Fruit fly (Drosophila melanogaster) whole organism, larva: ENCODE measurements around the gene CG3792.

ENCODE experiments used
- noc ChIP-seq: fragments of 200-800 bp; sonication (Bioruptor generic); optimal IDR thresholded peaks from 3 replicates; lab custom pipeline; 2019; ENCODE audit warnings: missing biosample characterization, mild to moderate bottlenecking, missing genetic modification characterization, moderate library complexity

The CG3792 gene

dm6 chr2L:4976988-4977551 lies at the start of gene CG3792, which contains the start of gene Gmd:
Gene CG3792 (plus strand): TSS chr2L:4977312.
Gene Gmd (minus strand): TSS chr2L:4977023.
- peak; percentile 87 for TF ChIP-seq noc (tag; lab: Kevin White, UChicago)

dm6 chr2L:4928340-4928739 lies 48.8 kb upstream of the CG3792 start:
- TF ChIP-seq noc (tag; lab: Kevin White, UChicago), result no peak

- TF ChIP-seq noc (tag; lab: Kevin White, UChicago), result no peak
Observed at dm6 chr2L:4930541-4930940, 46.6 kb upstream of the CG3792 start.

DNA sequence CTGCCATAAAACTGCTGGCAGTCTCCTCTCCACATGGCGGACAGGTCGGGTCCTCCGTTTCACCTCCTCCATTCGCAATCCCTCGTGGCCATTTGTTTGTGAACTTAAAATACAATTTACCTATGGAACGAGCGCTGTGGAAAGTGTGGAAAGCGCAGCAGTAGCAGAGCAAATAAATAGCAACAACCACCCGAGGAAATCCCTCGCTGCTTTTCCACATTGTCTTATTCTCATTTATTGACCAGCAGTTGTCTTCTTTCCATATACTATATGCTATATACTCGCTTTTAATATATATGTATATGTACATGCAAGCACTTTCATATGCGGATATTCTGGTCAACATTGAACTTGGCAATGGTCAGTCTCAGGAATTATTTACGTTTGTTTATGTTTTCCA lies 44.8 kb upstream of the CG3792 start, which contains the start of gene hoe1:
Gene hoe1, minus strand, starts transcription at position 101 of the 400 bp plus-strand sequence.
- no peak for TF ChIP-seq noc (tag; lab: Kevin White, UChicago)

DNA sequence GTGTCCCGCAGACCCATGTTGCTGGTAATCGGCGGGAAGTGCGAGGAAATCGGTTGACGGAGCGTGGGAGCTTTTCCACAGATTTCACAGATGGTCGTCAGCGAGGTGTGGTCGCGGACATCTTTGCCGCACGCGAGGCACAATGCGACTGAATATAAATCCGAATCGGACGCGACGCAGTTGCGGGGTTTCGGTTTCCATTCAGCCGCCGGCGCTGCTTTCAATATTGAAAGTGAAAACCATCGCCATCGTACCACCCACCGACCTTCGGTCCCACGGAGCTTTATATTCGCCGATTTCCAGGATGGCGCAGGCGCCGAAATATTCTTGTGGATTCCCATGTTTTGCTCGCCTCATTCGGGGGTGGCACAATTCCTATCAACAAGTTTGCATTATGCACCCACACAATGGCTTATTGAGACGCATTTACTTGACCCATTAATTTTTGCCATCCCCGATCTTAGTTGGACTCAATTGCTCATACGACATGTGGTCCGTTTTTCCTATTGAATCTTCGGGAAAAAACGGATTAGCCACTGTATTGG lies 40.7 kb upstream of the CG3792 start, which contains the start of gene hoe2:
Gene hoe2, minus strand, starts transcription at position 126 of the 545 bp plus-strand sequence.
- no peak for TF ChIP-seq noc (tag; lab: Kevin White, UChicago)

dm6 chr2L:4937060-4937459 lies 40.1 kb upstream of the CG3792 start, which contains the start of gene Sgs1:
Gene Sgs1 (plus strand): TSS chr2L:4937409.
- TF ChIP-seq noc (tag; lab: Kevin White, UChicago), result no peak

- no peak for TF ChIP-seq noc (tag; lab: Kevin White, UChicago)
Observed at dm6 chr2L:4942257-4942792, 34.8 kb upstream of the CG3792 start, which contains the start of gene synr. Gene synr (plus strand): TSS chr2L:4942742.

dm6 chr2L:4945300-4945699 lies 31.8 kb upstream of the CG3792 start, which contains the start of the genes mRpL24 and betaggt-I:
Gene mRpL24 (minus strand): TSS chr2L:4945361.
Gene betaggt-I (plus strand): TSS chr2L:4945579.
- TF ChIP-seq noc (tag; lab: Kevin White, UChicago), result peak; percentile 97

DNA sequence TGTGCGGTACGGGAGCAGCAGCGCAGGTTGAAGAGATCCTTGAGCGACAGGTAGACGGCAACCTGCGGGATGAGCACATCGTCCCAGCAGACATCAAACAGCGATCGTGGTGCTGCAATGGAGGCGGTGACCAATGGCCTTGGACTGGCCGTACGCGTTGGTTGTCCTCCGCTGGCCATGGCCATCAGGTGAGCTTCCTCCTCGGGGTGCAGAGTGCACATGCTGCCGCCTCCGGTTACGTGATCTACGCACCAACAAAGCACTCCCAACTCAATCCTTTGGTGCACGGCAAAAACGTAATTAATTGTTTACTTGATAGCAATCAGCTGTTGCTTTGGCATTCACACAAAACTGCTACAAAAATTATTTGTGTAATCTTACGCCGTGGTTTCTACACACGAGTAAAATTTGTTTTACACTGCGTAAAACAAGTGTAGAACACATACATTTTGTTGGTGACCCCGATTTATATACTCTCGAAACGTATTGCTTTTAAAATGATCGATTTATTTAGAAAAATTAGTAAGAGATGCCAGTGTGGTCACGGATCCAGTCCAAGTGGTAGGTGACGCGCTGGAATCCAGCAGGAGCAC lies 27.6 kb upstream of the CG3792 start, which contains the start of gene jet:
Gene jet, minus strand, starts transcription at position 332 of the 593 bp plus-strand sequence.
- TF ChIP-seq noc (tag; lab: Kevin White, UChicago), result no peak

DNA sequence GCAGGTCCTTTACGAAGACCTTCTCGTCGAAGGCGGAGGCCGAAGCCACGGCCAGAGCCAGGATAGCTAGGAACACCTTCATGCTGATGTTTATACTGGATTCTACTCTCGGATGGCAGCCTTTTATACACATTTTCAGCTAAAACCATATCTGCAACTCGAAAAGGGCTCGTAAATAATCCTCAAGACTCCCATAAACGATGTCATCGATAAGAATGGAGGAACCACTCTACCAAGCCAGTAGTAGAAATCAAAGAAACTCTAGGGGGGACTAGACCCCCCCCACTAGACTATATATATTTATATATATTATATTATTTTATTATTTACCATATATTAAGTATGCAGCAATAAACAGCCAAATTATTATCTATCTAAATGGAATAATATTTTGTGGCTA lies 26.4 kb upstream of the CG3792 start, which contains the start of gene Jon25Biii:
Gene Jon25Biii, minus strand, starts transcription at position 101 of the 400 bp plus-strand sequence.
- TF ChIP-seq noc (tag; lab: Kevin White, UChicago), result peak; percentile 28

dm6 chr2L:4953086-4953570 lies 24.0 kb upstream of the CG3792 start, which contains the start of gene Jon25Bii:
Gene Jon25Bii (minus strand): TSS chr2L:4953136.
- TF ChIP-seq noc (tag; lab: Kevin White, UChicago), result no peak

DNA sequence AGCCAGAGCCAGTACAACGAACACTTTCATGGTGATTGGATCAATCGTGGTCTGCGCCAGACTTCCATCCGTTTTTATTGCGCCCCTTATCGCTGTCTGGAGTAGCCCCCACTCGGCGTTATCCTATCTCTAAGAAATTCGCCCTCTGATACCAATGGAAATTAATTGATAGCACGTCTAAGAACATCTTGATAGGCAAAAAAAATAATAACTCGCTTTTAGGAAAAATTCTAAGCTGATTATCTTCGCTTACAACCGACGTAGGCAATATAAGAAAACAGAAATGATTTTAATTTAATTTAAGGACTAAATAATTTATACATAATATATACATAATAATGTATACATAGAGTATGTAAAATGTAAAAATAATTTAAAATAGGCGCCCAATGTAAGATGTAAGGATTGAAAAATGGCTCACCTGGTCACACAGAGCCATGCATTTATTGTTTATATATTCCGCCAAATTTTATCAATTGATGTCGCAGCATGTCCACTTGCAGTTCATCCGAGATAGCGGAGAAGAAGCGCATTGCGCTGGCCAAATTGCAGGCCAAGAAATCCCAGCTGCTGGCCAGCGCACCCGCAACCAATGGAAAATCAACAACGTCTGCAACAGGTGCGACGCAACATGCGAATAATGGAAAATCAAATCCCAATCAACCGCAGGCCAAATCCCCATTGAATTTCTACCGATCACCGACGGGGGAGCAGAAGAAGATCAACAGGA lies 21.9 kb upstream of the CG3792 start, which contains the start of the genes Jon25Bi and Marcal1:
Gene Jon25Bi, minus strand, starts transcription at position 51 of the 730 bp plus-strand sequence.
Gene Marcal1, plus strand, starts transcription at position 416 of the 730 bp plus-strand sequence.
- TF ChIP-seq noc (tag; lab: Kevin White, UChicago), result no peak

- no peak for TF ChIP-seq noc (tag; lab: Kevin White, UChicago)
Observed at dm6 chr2L:4958111-4958510, 19.0 kb upstream of the CG3792 start, which contains the start of gene CG34124. Gene CG34124 (plus strand): TSS chr2L:4958411.

- TF ChIP-seq noc (tag; lab: Kevin White, UChicago), result no peak
Observed at dm6 chr2L:4965420-4965819, 11.7 kb upstream of the CG3792 start, which contains the start of gene CG34125. Gene CG34125 (plus strand): TSS chr2L:4965673.

DNA sequence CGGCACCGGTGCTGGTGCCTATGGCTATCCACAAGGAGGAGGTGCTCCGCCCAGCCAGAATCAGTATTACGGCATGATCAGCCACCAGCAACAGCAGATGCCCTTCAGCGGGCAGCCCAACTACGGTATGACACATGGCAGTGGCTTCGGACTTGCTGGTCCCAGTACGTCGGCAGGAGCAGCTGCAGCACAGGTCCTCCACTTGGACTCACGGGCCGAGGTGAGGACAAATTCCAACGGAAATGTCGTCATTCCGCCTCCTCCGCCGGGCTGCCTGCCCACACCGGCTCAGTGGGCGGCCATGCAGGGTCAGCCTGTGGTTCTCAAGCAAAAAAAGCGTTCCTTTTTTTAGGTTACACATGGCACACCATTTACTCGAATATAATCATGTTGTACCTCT lies 11.2 kb upstream of the CG3792 start:
- TF ChIP-seq noc (tag; lab: Kevin White, UChicago), result no peak
